6 fruit fly cellular contexts compared by ENCODE assay signal in the genomic region with DNA sequence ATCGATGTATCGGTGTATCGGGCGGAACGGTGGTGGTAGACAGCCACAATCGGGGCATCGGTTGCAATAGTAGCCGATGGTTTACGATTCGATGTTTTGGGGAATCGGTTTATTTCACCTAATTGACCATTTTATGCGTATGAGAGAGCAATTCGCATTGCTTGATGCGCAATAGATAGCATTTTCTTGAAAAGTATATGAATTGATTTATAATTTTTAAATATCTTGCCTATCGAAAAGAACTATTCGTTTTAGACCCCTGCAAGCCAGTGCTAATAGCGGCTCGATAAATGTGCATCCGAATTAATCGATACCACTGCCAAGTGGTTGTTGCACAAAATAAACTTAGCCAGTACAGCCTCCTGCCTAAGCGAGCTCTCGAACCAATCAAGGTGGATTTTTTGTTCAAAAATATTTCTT.
TF ChIP-seq lines count a peak whose summit lies in the region.

A gene (minus strand): TSS at position 15 of the 420 bp plus-strand sequence.

- TF ChIP-seq CTCF in S2 (optimal IDR thresholded peaks at IDR 0.05; lab: Kevin White, UChicago), result peak; percentile 24 to 58
- peak; percentile 51 for TF ChIP-seq CTCF in whole organism, embryonic (GFP tag; optimal IDR thresholded peaks at IDR 0.05; lab: Kevin White, UChicago)

TF ChIP-seq in Kc167, 6 proteins besides CTCF, POLR2A, EP300 and RAD21:
- TF ChIP-seq h (optimal IDR thresholded peaks at IDR 0.05; lab: Kevin White, UChicago), result no peak
- peak; percentile 62 for TF ChIP-seq Sin3A (optimal IDR thresholded peaks at IDR 0.05; lab: Kevin White, UChicago)
- no peak for TF ChIP-seq insv (optimal IDR thresholded peaks at IDR 0.05; lab: Kevin White, UChicago)
- TF ChIP-seq ttk (optimal IDR thresholded peaks at IDR 0.05; lab: Kevin White, UChicago), result no peak
- peak; percentile 62 for TF ChIP-seq psq (optimal IDR thresholded peaks at IDR 0.05; lab: Kevin White, UChicago)
- TF ChIP-seq Myc (optimal IDR thresholded peaks at IDR 0.05; lab: Kevin White, UChicago), result no peak

TF ChIP-seq in whole organism, adult, 20 proteins besides CTCF, POLR2A, EP300 and RAD21:
- TF ChIP-seq CG1620 (GFP tag; optimal IDR thresholded peaks at IDR 0.05; lab: Kevin White, UChicago) (peak; percentile 78), Hr96 (GFP tag; optimal IDR thresholded peaks at IDR 0.05; lab: Kevin White, UChicago) (peak; percentile 60), toe (GFP tag; optimal IDR thresholded peaks at IDR 0.05; lab: Kevin White, UChicago) (peak; percentile 42), CG5204 (GFP tag; optimal IDR thresholded peaks at IDR 0.05; lab: Kevin White, UChicago) (peak; percentile 58), CG12768 (GFP tag; optimal IDR thresholded peaks at IDR 0.05; lab: Kevin White, UChicago) (no peak), CG11617 (GFP tag; optimal IDR thresholded peaks at IDR 0.05; lab: Kevin White, UChicago) (peak; percentile 17), bab1 (GFP tag; optimal IDR thresholded peaks at IDR 0.05; lab: Kevin White, UChicago) (peak; percentile 25), CG14711 (tag; optimal IDR thresholded peaks at IDR 0.05; lab: Kevin White, UChicago) (no peak), pad (GFP tag; optimal IDR thresholded peaks at IDR 0.05; lab: Kevin White, UChicago) (no peak), Crg-1 (GFP tag; optimal IDR thresholded peaks at IDR 0.05; lab: Kevin White, UChicago) (no peak), Mnt (GFP tag; optimal IDR thresholded peaks at IDR 0.05; lab: Kevin White, UChicago) (peak; percentile 8), cnc (optimal IDR thresholded peaks at IDR 0.05; lab: Kevin White, UChicago) (no peak)
TF ChIP-seq in whole organism, adult: peak in this region for 7.

TF ChIP-seq in whole organism, embryonic, 481 proteins besides CTCF, POLR2A, EP300 and RAD21 (continues in another document):
- TF ChIP-seq ap (GFP tag; IDR thresholded peaks at IDR 0.05; lab: Robert Waterston, UW), result no peak
- peak; percentile 33; the same call in 1 of the 2 replicates for TF ChIP-seq CG32532 (GFP tag; IDR thresholded peaks at IDR 0.05; lab: Robert Waterston, UW)
- TF ChIP-seq gem (tag; optimal IDR thresholded peaks at IDR 0.05; lab: Kevin White, UChicago), result no peak
- peak; percentile 55 for TF ChIP-seq CoRest (tag; optimal IDR thresholded peaks at IDR 0.05; lab: Kevin White, UChicago)
- peak; percentile 99 for TF ChIP-seq CG14860 (GFP tag; IDR thresholded peaks at IDR 0.05; lab: Robert Waterston, UW; ENCODE audit: partially characterized antibody)
- no peak for TF ChIP-seq nerfin-1 (tag; optimal IDR thresholded peaks at IDR 0.05; lab: Kevin White, UChicago)
- peak in 1 of 2 experiments; percentile 16 for TF ChIP-seq dpn (GFP tag; optimal IDR thresholded peaks at IDR 0.05; lab: Kevin White, UChicago)
- TF ChIP-seq mld (GFP tag; IDR thresholded peaks at IDR 0.05; lab: Robert Waterston, UW; ENCODE audit: partially characterized antibody), result peak; percentile 98
- peak; percentile 42 for TF ChIP-seq slbo (GFP tag; IDR thresholded peaks at IDR 0.05; lab: Robert Waterston, UW)
- TF ChIP-seq Side (GFP tag; optimal IDR thresholded peaks at IDR 0.05; lab: Kevin White, UChicago), result no peak
- peak; percentile 14 for TF ChIP-seq CG13424 (tag; optimal IDR thresholded peaks at IDR 0.05; lab: Kevin White, UChicago)
- TF ChIP-seq Kr (GFP tag; optimal IDR thresholded peaks at IDR 0.05; lab: Kevin White, UChicago), result no peak
- peak; percentile 87 for TF ChIP-seq Myb (GFP tag; optimal IDR thresholded peaks at IDR 0.05; lab: Kevin White, UChicago)
- TF ChIP-seq vnd (GFP tag; IDR thresholded peaks at IDR 0.05; lab: Robert Waterston, UW; ENCODE audit: partially characterized antibody), result peak; percentile 100
- TF ChIP-seq unpg (GFP tag; optimal IDR thresholded peaks at IDR 0.05; lab: Kevin White, UChicago), result no peak
- no peak for TF ChIP-seq fu2 (GFP tag; optimal IDR thresholded peaks at IDR 0.05; lab: Kevin White, UChicago)
- TF ChIP-seq bab2 (GFP tag; optimal IDR thresholded peaks at IDR 0.05; lab: Kevin White, UChicago), result peak; percentile 4
- peak; percentile 34; the same call in 1 of the 2 replicates for TF ChIP-seq Rfx (GFP tag; IDR thresholded peaks at IDR 0.05; lab: Robert Waterston, UW)
- TF ChIP-seq insv (GFP tag; optimal IDR thresholded peaks at IDR 0.05; lab: Kevin White, UChicago), result no peak
- TF ChIP-seq gt (GFP tag; IDR thresholded peaks at IDR 0.05; lab: Robert Waterston, UW), result no peak
- TF ChIP-seq Doc3 (GFP tag; IDR thresholded peaks at IDR 0.05; lab: Robert Waterston, UW; ENCODE audit: partially characterized antibody), result peak; percentile 99
- peak; percentile 3 for TF ChIP-seq CG8089 (GFP tag; optimal IDR thresholded peaks at IDR 0.05; lab: Kevin White, UChicago)

TF ChIP-seq in whole organism, prepupa, 60 proteins besides CTCF, POLR2A, EP300 and RAD21:
- TF ChIP-seq CG8319 (GFP tag; optimal IDR thresholded peaks at IDR 0.05; lab: Kevin White, UChicago), result no peak
- peak; percentile 32 for TF ChIP-seq esn (GFP tag; optimal IDR thresholded peaks at IDR 0.05; lab: Kevin White, UChicago)
- TF ChIP-seq CG9139 (GFP tag; optimal IDR thresholded peaks at IDR 0.05; lab: Kevin White, UChicago), result no peak
- TF ChIP-seq acj6 (GFP tag; optimal IDR thresholded peaks at IDR 0.05; lab: Kevin White, UChicago), result peak; percentile 4
- TF ChIP-seq svp (GFP tag; lab: Kevin White, UChicago), result peak; percentile 73
- peak; percentile 7 for TF ChIP-seq CG31627 (GFP tag; optimal IDR thresholded peaks at IDR 0.05; lab: Kevin White, UChicago)
- TF ChIP-seq CG3032 (tag; optimal IDR thresholded peaks at IDR 0.05; lab: Kevin White, UChicago), result no peak
TF ChIP-seq in whole organism, prepupa: peak in this region for 4.

TF ChIP-seq in whole organism, wandering third instar larva, 38 proteins besides CTCF, POLR2A, EP300 and RAD21:
- TF ChIP-seq ey (GFP tag; optimal IDR thresholded peaks at IDR 0.05; lab: Kevin White, UChicago) (peak; percentile 14), N (GFP tag; optimal IDR thresholded peaks at IDR 0.05; lab: Kevin White, UChicago) (no peak), Jra (GFP tag; optimal IDR thresholded peaks at IDR 0.05; lab: Kevin White, UChicago) (peak; percentile 14), sv (GFP tag; optimal IDR thresholded peaks at IDR 0.05; lab: Kevin White, UChicago) (no peak), foxo (GFP tag; optimal IDR thresholded peaks at IDR 0.05; lab: Kevin White, UChicago) (peak in 1 of 2 experiments; percentile 45), Myc (optimal IDR thresholded peaks at IDR 0.05; lab: Kevin White, UChicago) (peak; percentile 65), dsf (GFP tag; optimal IDR thresholded peaks at IDR 0.05; lab: Kevin White, UChicago; ENCODE audit: borderline replicate concordance) (no peak), lola (GFP tag; optimal IDR thresholded peaks at IDR 0.05; lab: Kevin White, UChicago) (no peak), pan (optimal IDR thresholded peaks at IDR 0.05; lab: Kevin White, UChicago) (no peak), psq (GFP tag; optimal IDR thresholded peaks at IDR 0.05; lab: Kevin White, UChicago) (no peak), Dfd (GFP tag; optimal IDR thresholded peaks at IDR 0.05; lab: Kevin White, UChicago) (no peak), Abd-B (GFP tag; optimal IDR thresholded peaks at IDR 0.05; lab: Kevin White, UChicago) (no peak), fru (GFP tag; optimal IDR thresholded peaks at IDR 0.05; lab: Kevin White, UChicago) (no peak), Hr78 (GFP tag; optimal IDR thresholded peaks at IDR 0.05; lab: Kevin White, UChicago) (no peak), HLH106 (tag; optimal IDR thresholded peaks at IDR 0.05; lab: Kevin White, UChicago) (peak; percentile 33), dl (GFP tag; optimal IDR thresholded peaks at IDR 0.05; lab: Kevin White, UChicago; ENCODE audit: insufficient read depth in 1 of 2, partially characterized antibody in 2 of 2) (no peak), Hnf4 (GFP tag; optimal IDR thresholded peaks at IDR 0.05; lab: Kevin White, UChicago) (peak; percentile 63), GATAd (GFP tag; optimal IDR thresholded peaks at IDR 0.05; lab: Kevin White, UChicago) (no peak)
TF ChIP-seq in whole organism, wandering third instar larva: peak in this region for 6.
